Worm (Caenorhabditis elegans) whole organism, L1 larva: ENCODE measurements around the gene F55G1.1.
A peak's percentile ranks its signal among the peaks of the same experiment; 100 is the strongest.

Experiments
- C04F5.9 ChIP-seq: sonication (generic microtip); optimal IDR thresholded peaks from 2 replicates; lab custom pipeline; 2016; ENCODE audit warnings: missing genetic modification characterization, missing compliant biosample characterization
- C34B4.2 ChIP-seq: sonication (generic microtip); optimal IDR thresholded peaks from 2 replicates; lab custom pipeline; 2017; ENCODE audit warnings: mild to moderate bottlenecking, missing genetic modification characterization, missing compliant biosample characterization
- F16B12.6 ChIP-seq: fragments of 150-350 bp; optimal IDR thresholded peaks from 2 replicates; lab custom pipeline; 2014; ENCODE audit warnings: missing biosample characterization, missing genetic modification characterization
- aha-1 ChIP-seq: fragments of 150-350 bp; optimal IDR thresholded peaks from 2 replicates; lab custom pipeline; 2014; ENCODE audit warnings: missing biosample characterization, missing genetic modification characterization
- aly-2 ChIP-seq: fragments of 150-350 bp; optimal IDR thresholded peaks from 2 replicates; lab custom pipeline; 2014; ENCODE audit warnings: missing biosample characterization, missing genetic modification characterization
- blmp-1 ChIP-seq: fragments of 150-350 bp; optimal IDR thresholded peaks from 2 replicates; lab custom pipeline; 2014; ENCODE audit warnings: missing biosample characterization, missing genetic modification characterization
- ceh-63 ChIP-seq: fragments of 200-800 bp; sonication (Bioruptor generic); optimal IDR thresholded peaks from 2 replicates; lab custom pipeline; 2018; ENCODE audit warnings: mild to moderate bottlenecking, missing genetic modification characterization, missing compliant biosample characterization
- ceh-8 ChIP-seq: fragments of 200-800 bp; sonication (Bioruptor generic); optimal IDR thresholded peaks from 2 replicates; lab custom pipeline; 2018; ENCODE audit warnings: mild to moderate bottlenecking, missing genetic modification characterization, moderate library complexity, missing compliant biosample characterization
- ceh-82 ChIP-seq, 3 experiments: fragments of 150-350 bp in 1 of 3; sonication (generic microtip) in 2 of 3; optimal IDR thresholded peaks; 2 replicates each; lab custom pipeline; 2014 to 2017; ENCODE audit warnings: missing biosample characterization in 3 of 3, missing genetic modification characterization in 3 of 3
- ceh-88 ChIP-seq: fragments of 200-800 bp; sonication (Bioruptor generic); IDR thresholded peaks from 2 replicates; pipeline ENCODE4 v1.3.6; 2022; ENCODE audit warnings: missing genetic modification characterization, missing compliant biosample characterization
- ces-1 ChIP-seq: fragments of 150-350 bp; optimal IDR thresholded peaks from 2 replicates; lab custom pipeline; 2014; ENCODE audit warnings: missing biosample characterization, missing genetic modification reagents, missing genetic modification characterization
- dpl-1 ChIP-seq, 3 experiments: fragments of 150-350 bp in 2 of 3; sonication (generic microtip) in 1 of 3; optimal IDR thresholded peaks; 2 replicates each; lab custom pipeline; 2014 to 2017; ENCODE audit warnings: missing biosample characterization in 3 of 3, missing genetic modification characterization in 3 of 3, missing genetic modification reagents in 3 of 3
- efl-1 ChIP-seq, 4 experiments: fragments of 150-350 bp; optimal IDR thresholded peaks in 3 of 4; peaks in 1 of 4; 1 replicate in 1 of 4; 2 replicates in 3 of 4; lab custom pipeline; 2014; ENCODE audit warnings: missing biosample characterization in 2 of 4, missing genetic modification characterization in 2 of 4, missing genetic modification reagents in 2 of 4
- efl-3 ChIP-seq: fragments of 200-800 bp; sonication (Bioruptor generic); optimal IDR thresholded peaks from 2 replicates; lab custom pipeline; 2018; ENCODE audit warnings: mild to moderate bottlenecking, missing genetic modification characterization, missing compliant biosample characterization
- egl-13 ChIP-seq: sonication (generic microtip); optimal IDR thresholded peaks from 2 replicates; lab custom pipeline; 2016; ENCODE audit warnings: missing genotype, missing genetic modification reagents, missing genetic modification characterization, missing compliant biosample characterization
- elt-3 ChIP-seq, 6 experiments: fragments of 150-350 bp in 1 of 6; sonication (generic microtip); optimal IDR thresholded peaks; 2 replicates each; lab custom pipeline; 2017 to 2018; ENCODE audit warnings: missing biosample characterization in 6 of 6, missing genetic modification characterization in 6 of 6, inconsistent platforms in 1 of 6
- hlh-4 ChIP-seq: sonication (generic microtip); optimal IDR thresholded peaks from 2 replicates; lab custom pipeline; 2016; ENCODE audit warnings: mild to moderate bottlenecking, missing genetic modification characterization, missing compliant biosample characterization
- hpl-2 ChIP-seq: fragments of 150-350 bp; optimal IDR thresholded peaks from 2 replicates; lab custom pipeline; 2014; ENCODE audit warnings: missing biosample characterization, missing genetic modification reagents, missing genetic modification characterization
- irx-1 ChIP-seq: sonication (generic microtip); optimal IDR thresholded peaks from 2 replicates; lab custom pipeline; 2016; ENCODE audit warnings: missing genetic modification characterization, missing compliant biosample characterization
- isw-1 ChIP-seq: fragments of 200-800 bp; sonication (Bioruptor generic); IDR thresholded peaks from 2 replicates; pipeline ENCODE4 v1.3.6; 2022; ENCODE audit warnings: missing genetic modification characterization, missing compliant biosample characterization
- jun-1 ChIP-seq: fragments of 150-350 bp; optimal IDR thresholded peaks from 2 replicates; lab custom pipeline; 2014; ENCODE audit warnings: missing biosample characterization, missing genetic modification reagents, missing genetic modification characterization
- lin-14 ChIP-seq: fragments of 200-800 bp; sonication (Bioruptor generic); optimal IDR thresholded peaks from 2 replicates; lab custom pipeline; 2018; ENCODE audit warnings: mild to moderate bottlenecking, missing genetic modification characterization, moderate library complexity, missing compliant biosample characterization
- lin-15B ChIP-seq: fragments of 150-350 bp; sonication (generic microtip); optimal IDR thresholded peaks from 3 replicates; lab custom pipeline; 2014; ENCODE audit warnings: missing biosample characterization, missing genetic modification characterization
- lir-3 ChIP-seq: sonication (generic microtip); optimal IDR thresholded peaks from 2 replicates; lab custom pipeline; 2016; ENCODE audit warnings: mild to moderate bottlenecking, missing genetic modification characterization, moderate library complexity, missing compliant biosample characterization; ENCODE audit not compliant: poor library complexity
- lsy-2 ChIP-seq, 2 experiments: fragments of 150-350 bp; optimal IDR thresholded peaks; 2 replicates each; lab custom pipeline; 2014; ENCODE audit warnings: missing biosample characterization in 2 of 2, missing genetic modification characterization in 2 of 2
- mab-9 ChIP-seq: fragments of 200-800 bp; sonication (Bioruptor generic); IDR thresholded peaks from 2 replicates; pipeline ENCODE4 v1.3.6; 2022; ENCODE audit warnings: missing genetic modification reagents, missing genetic modification characterization, missing compliant biosample characterization
- mdl-1 ChIP-seq, 2 experiments: fragments of 150-350 bp; optimal IDR thresholded peaks; 2 replicates each; lab custom pipeline; 2014 to 2017; ENCODE audit warnings: missing biosample characterization in 2 of 2, missing genetic modification characterization in 2 of 2, inconsistent platforms in 1 of 2
- mep-1 ChIP-seq: fragments of 150-350 bp; optimal IDR thresholded peaks from 2 replicates; lab custom pipeline; 2014; ENCODE audit warnings: missing biosample characterization, missing genetic modification characterization
- nhr-11 ChIP-seq: fragments of 150-350 bp; optimal IDR thresholded peaks from 2 replicates; lab custom pipeline; 2014; ENCODE audit warnings: missing biosample characterization, missing genetic modification characterization
- nhr-12 ChIP-seq: sonication (generic microtip); optimal IDR thresholded peaks from 2 replicates; lab custom pipeline; 2017; ENCODE audit warnings: missing biosample characterization, missing genetic modification characterization
- nhr-19 ChIP-seq: fragments of 200-800 bp; sonication (Bioruptor generic); conservative IDR thresholded peaks from 2 replicates; pipeline ENCODE4 v1.3.6; 2022; ENCODE audit warnings: missing genetic modification characterization, missing compliant biosample characterization
- nhr-28 ChIP-seq: fragments of 150-350 bp; optimal IDR thresholded peaks from 2 replicates; lab custom pipeline; 2014; ENCODE audit warnings: missing biosample characterization, missing genetic modification characterization
- nhr-71 ChIP-seq: sonication (generic microtip); optimal IDR thresholded peaks from 2 replicates; lab custom pipeline; 2016; ENCODE audit warnings: mild to moderate bottlenecking, missing genetic modification characterization, moderate library complexity, missing compliant biosample characterization
- nhr-76 ChIP-seq: sonication (generic microtip); optimal IDR thresholded peaks from 2 replicates; lab custom pipeline; 2017; ENCODE audit warnings: missing biosample characterization, missing genetic modification characterization
- nhr-77 ChIP-seq: fragments of 150-350 bp; optimal IDR thresholded peaks from 2 replicates; lab custom pipeline; 2014; ENCODE audit warnings: missing biosample characterization, missing genetic modification characterization
- nhr-84 ChIP-seq: sonication (generic microtip); optimal IDR thresholded peaks from 2 replicates; lab custom pipeline; 2017; ENCODE audit warnings: missing biosample characterization, missing genetic modification characterization
- nhr-85 ChIP-seq: sonication (generic microtip); peaks from one replicate; lab custom pipeline; 2016; ENCODE audit warnings: missing genetic modification characterization, inconsistent platforms, missing compliant biosample characterization
- nhr-90 ChIP-seq: sonication (generic microtip); optimal IDR thresholded peaks from 2 replicates; lab custom pipeline; 2016; ENCODE audit warnings: mild to moderate bottlenecking, missing genetic modification characterization, missing compliant biosample characterization; ENCODE audit not compliant: poor library complexity
- pag-3 ChIP-seq: sonication (generic microtip); optimal IDR thresholded peaks from 2 replicates; lab custom pipeline; 2017; ENCODE audit warnings: missing genetic modification characterization, mild to moderate bottlenecking, missing compliant biosample characterization, antibody characterized with exemption, borderline replicate concordance; ENCODE audit not compliant: insufficient read depth
- pqm-1 ChIP-seq: sonication (generic microtip); optimal IDR thresholded peaks from 3 replicates; lab custom pipeline; 2017; ENCODE audit warnings: missing biosample characterization, missing genetic modification characterization
- rnt-1 ChIP-seq: sonication (generic microtip); optimal IDR thresholded peaks from 2 replicates; lab custom pipeline; 2016; ENCODE audit warnings: mild to moderate bottlenecking, missing genetic modification characterization, moderate library complexity, missing compliant biosample characterization
- skn-1 ChIP-seq: fragments of 150-350 bp; optimal IDR thresholded peaks from 2 replicates; lab custom pipeline; 2014; ENCODE audit warnings: missing biosample characterization, missing genetic modification characterization
- snu-23 ChIP-seq: sonication (generic microtip); optimal IDR thresholded peaks from 2 replicates; lab custom pipeline; 2016; ENCODE audit warnings: missing genetic modification characterization, missing compliant biosample characterization
- sox-4 ChIP-seq: sonication (generic microtip); optimal IDR thresholded peaks from 2 replicates; lab custom pipeline; 2016; ENCODE audit warnings: missing genetic modification characterization, missing compliant biosample characterization
- sup-37 ChIP-seq: fragments of 200-800 bp; sonication (Bioruptor generic); optimal IDR thresholded peaks from 2 replicates; lab custom pipeline; 2018; ENCODE audit warnings: mild to moderate bottlenecking, missing genetic modification characterization, missing compliant biosample characterization
- tbx-2 ChIP-seq: sonication (generic microtip); optimal IDR thresholded peaks from 2 replicates; lab custom pipeline; 2016; ENCODE audit warnings: missing genetic modification characterization, missing compliant biosample characterization
- unc-130 ChIP-seq: fragments of 150-350 bp; optimal IDR thresholded peaks from 2 replicates; lab custom pipeline; 2017; ENCODE audit warnings: missing biosample characterization, missing genetic modification characterization, inconsistent platforms
- vab-15 ChIP-seq: sonication (generic microtip); optimal IDR thresholded peaks from 2 replicates; lab custom pipeline; 2017; ENCODE audit warnings: missing genotype, mild to moderate bottlenecking, missing genetic modification characterization, missing compliant biosample characterization
- xbp-1 ChIP-seq: sonication (generic microtip); optimal IDR thresholded peaks from 2 replicates; lab custom pipeline; 2016; ENCODE audit warnings: missing genetic modification characterization, missing compliant biosample characterization
- zip-4 ChIP-seq: fragments of 200-800 bp; sonication (Bioruptor generic); optimal IDR thresholded peaks from 2 replicates; lab custom pipeline; 2018; ENCODE audit warnings: mild to moderate bottlenecking, missing genetic modification characterization, moderate library complexity, missing compliant biosample characterization
- ztf-11 ChIP-seq, 2 experiments: sonication (generic microtip); optimal IDR thresholded peaks; 2 replicates each; lab custom pipeline; 2016 to 2017; ENCODE audit warnings: missing genetic modification characterization in 2 of 2, missing biosample characterization in 1 of 2, missing compliant biosample characterization in 1 of 2

Gene F55G1.1

DNA sequence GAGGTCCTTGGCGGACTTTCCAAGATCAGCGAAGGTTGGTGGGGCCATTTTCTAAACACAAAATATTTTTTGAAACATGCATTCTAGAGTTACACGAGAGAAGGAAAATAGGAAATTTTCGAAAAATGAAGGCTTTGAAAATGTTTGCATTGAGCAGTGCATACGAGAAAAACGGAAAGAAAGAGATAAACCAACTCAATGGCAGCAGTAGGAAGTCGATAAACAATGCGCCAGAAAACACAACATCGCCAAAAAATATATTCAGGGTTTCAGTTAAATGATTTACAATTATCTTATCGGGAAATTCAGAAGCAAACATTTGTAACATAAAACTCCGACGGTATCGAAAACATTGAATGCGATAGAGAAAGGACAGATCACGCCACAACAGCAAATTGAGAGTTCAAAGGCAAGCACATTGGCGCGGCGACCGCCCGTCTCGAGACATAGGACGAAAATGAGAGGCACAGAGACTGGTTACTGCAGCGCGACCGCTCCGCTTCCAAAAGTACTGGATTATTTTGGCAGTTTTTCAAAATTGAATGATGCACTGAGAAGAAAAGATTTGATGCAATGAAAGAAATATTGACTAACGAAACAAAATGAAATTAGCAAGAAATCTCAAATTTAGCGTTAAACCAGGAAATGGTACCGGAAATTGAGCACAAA, 16.4 kb downstream of the F55G1.1 start, which contains the start of the genes vdac-1 and R05G6.5:
vdac-1 (minus strand) TSS at position 51 of the 669 bp plus-strand sequence.
R05G6.5 (plus strand) TSS at position 527 of the 669 bp plus-strand sequence.
- TF ChIP-seq zip-4 (GFP tag; lab: Kevin White, UChicago) (no peak), nhr-76 (tag; lab: Kevin White, UChicago) (no peak), nhr-28 (tag; lab: Kevin White, UChicago) (no peak), pag-3 (tag; lab: Kevin White, UChicago) (no peak), nhr-12 (tag; lab: Kevin White, UChicago) (no peak), snu-23 (GFP tag; lab: Kevin White, UChicago) (peak; percentile 93), C04F5.9 (tag; lab: Kevin White, UChicago) (no peak), nhr-19 (peak; percentile 87), C34B4.2 (tag; lab: Kevin White, UChicago) (peak; percentile 87), nhr-84 (tag; lab: Kevin White, UChicago) (no peak), ces-1 (no peak), lsy-2 (tag; optimal IDR thresholded peaks at IDR 0.05; lab: Kevin White, UChicago) (peak; percentile 77 to 90), skn-1 (tag; lab: Kevin White, UChicago) (peak; percentile 63), sox-4 (tag; lab: Kevin White, UChicago) (no peak), hlh-4 (tag; lab: Kevin White, UChicago) (no peak), ztf-11 (tag; optimal IDR thresholded peaks at IDR 0.05; lab: Kevin White, UChicago) (no peak), irx-1 (tag; lab: Kevin White, UChicago) (no peak), lin-14 (GFP tag; lab: Kevin White, UChicago) (peak; percentile 97), lin-15B (peak; percentile 72), hpl-2 (GFP tag; lab: Kevin White, UChicago) (no peak), egl-13 (tag; lab: Kevin White, UChicago) (peak; percentile 17), efl-3 (GFP tag; lab: Kevin White, UChicago) (no peak), ceh-88 (GFP tag; lab: Robert Waterston, UW) (peak; percentile 49; the same call in 1 of the 2 replicates), xbp-1 (peak; percentile 83), aha-1 (tag; lab: Kevin White, UChicago) (no peak), sup-37 (GFP tag; lab: Kevin White, UChicago) (peak; percentile 25), rnt-1 (peak; percentile 79), F16B12.6 (no peak), pqm-1 (peak; percentile 67), mep-1 (peak; percentile 54), mdl-1 (tag; optimal IDR thresholded peaks at IDR 0.05; lab: Kevin White, UChicago) (peak in 1 of 2 experiments; percentile 89), aly-2 (no peak), vab-15 (peak; percentile 8), nhr-77 (tag; lab: Kevin White, UChicago) (peak; percentile 90), dpl-1 (GFP tag; optimal IDR thresholded peaks at IDR 0.05; lab: Kevin White, UChicago) (peak; percentile 89 to 92 (median 92)), lir-3 (peak; percentile 7), ceh-82 (tag; optimal IDR thresholded peaks at IDR 0.05; lab: Kevin White, UChicago) (peak; percentile 42 to 93 (median 70)), nhr-85 (tag; lab: Kevin White, UChicago) (peak; percentile 83), nhr-71 (tag; lab: Kevin White, UChicago) (peak; percentile 95), tbx-2 (peak; percentile 86), isw-1 (GFP tag; lab: Robert Waterston, UW) (peak; percentile 71), elt-3 (tag; optimal IDR thresholded peaks at IDR 0.05; lab: Kevin White, UChicago) (peak in 4 of 6 experiments; percentile 30 to 78 (median 46)), mab-9 (GFP tag; lab: Robert Waterston, UW) (0 out of 2 replicates have a peak, but pooled peaks have one; percentile 17), ceh-63 (GFP tag; lab: Kevin White, UChicago) (no peak), efl-1 (optimal IDR thresholded peaks at IDR 0.05; lab: Kevin White, UChicago) (peak; percentile 59 to 93), efl-1 (GFP tag; optimal IDR thresholded peaks at IDR 0.05 in 1 of 2; lab: Kevin White, UChicago) (peak; percentile 90 to 99), jun-1 (tag; lab: Kevin White, UChicago) (peak; percentile 58), ceh-8 (GFP tag; lab: Kevin White, UChicago) (no peak), nhr-11 (tag; lab: Kevin White, UChicago) (peak; percentile 24), blmp-1 (peak; percentile 79), unc-130 (tag; lab: Kevin White, UChicago) (peak; percentile 81), nhr-90 (tag; lab: Kevin White, UChicago) (peak; percentile 80)
